Worm (Caenorhabditis elegans): ENCODE results near the gene T05C1.5.

DNA sequence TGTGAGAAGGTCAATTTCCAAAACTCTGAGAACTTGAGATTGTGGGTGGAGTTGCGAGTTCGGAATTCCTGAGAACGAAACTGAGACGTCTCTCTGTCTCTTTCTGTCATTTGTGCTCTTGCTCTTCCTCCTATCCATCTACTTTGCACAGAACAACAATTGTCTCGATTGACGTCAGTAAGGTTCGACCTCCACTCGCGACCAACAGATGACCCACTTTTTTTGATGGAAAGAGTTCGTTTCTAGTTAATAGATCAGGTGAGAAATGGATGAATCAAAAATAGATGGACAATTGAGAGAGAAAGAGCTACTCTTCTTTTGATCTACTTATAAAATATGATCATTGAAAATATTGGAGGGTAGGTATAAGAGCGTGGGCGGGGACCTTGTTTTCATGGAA is 3.9 kb upstream of the T05C1.5 start:
- TF ChIP-seq egl-27 (tag; optimal IDR thresholded peaks at IDR 0.05) = no peak
- no peak for TF ChIP-seq ztf-4 (tag; optimal IDR thresholded peaks at IDR 0.05)
- TF ChIP-seq ama-1 (optimal IDR thresholded peaks at IDR 0.05) = no peak

Data from whole organism, L3 larva.